Worm (Caenorhabditis elegans): Measurements from ENCODE around the gene cid-1.

Gene cid-1

ce11 chrIII:5162820-5163631 is 10.7 kb upstream of the cid-1 start, which contains the start of gene gars-1 (continued):
- TF ChIP-seq lim-7 (GFP tag; IDR thresholded peaks at IDR 0.05) (no peak), lir-3 (tag; optimal IDR thresholded peaks at IDR 0.05) (no peak), mxl-2 (GFP tag; conservative IDR thresholded peaks at IDR 0.05) (no peak), rbr-2 (tag; optimal IDR thresholded peaks at IDR 0.05) (no peak), ZK546.5 (tag; optimal IDR thresholded peaks at IDR 0.05) (no peak), nhr-6 (tag; optimal IDR thresholded peaks at IDR 0.05) (peak; percentile 17), lsy-2 (tag; optimal IDR thresholded peaks at IDR 0.05) (peak in 1 of 2 experiments; percentile 2), ceh-28 (tag; optimal IDR thresholded peaks at IDR 0.05) (no peak), Y5F2A.4 (GFP tag; optimal IDR thresholded peaks at IDR 0.05) (no peak), lin-13 (GFP tag; optimal IDR thresholded peaks at IDR 0.05) (no peak), nhr-237 (tag; optimal IDR thresholded peaks at IDR 0.05) (no peak), tra-1 (GFP tag; IDR thresholded peaks at IDR 0.05) (no peak), ama-1 (optimal IDR thresholded peaks at IDR 0.05) (no peak), unc-39 (tag; optimal IDR thresholded peaks at IDR 0.05) (no peak), cey-2 (tag; optimal IDR thresholded peaks at IDR 0.05; ENCODE audit: borderline replicate concordance, insufficient read depth) (no peak), hlh-30 (tag; optimal IDR thresholded peaks at IDR 0.05; ENCODE audit: insufficient read depth) (no peak), F44E2.7 (GFP tag; IDR thresholded peaks at IDR 0.05) (no peak), hif-1 (tag; optimal IDR thresholded peaks at IDR 0.05) (no peak), spr-1 (tag; optimal IDR thresholded peaks at IDR 0.05) (no peak), dmd-8 (GFP tag; IDR thresholded peaks at IDR 0.05) (no peak), R02D3.7 (tag; optimal IDR thresholded peaks at IDR 0.05) (no peak), nhr-28 (tag; optimal IDR thresholded peaks at IDR 0.05) (no peak), mes-2 (tag; optimal IDR thresholded peaks at IDR 0.05; ENCODE audit: poor library complexity, severe bottlenecking) (peak; percentile 8)

ce11 chrIII:5165211-5165610 is 8.5 kb upstream of the cid-1 start, which contains the start of gene T10F2.2:
T10F2.2 (minus strand) TSS chrIII:5165311.
- TF ChIP-seq lin-1 (GFP tag; IDR thresholded peaks at IDR 0.05) (no peak), dmd-9 (GFP tag; IDR thresholded peaks at IDR 0.05) (no peak), rbr-2 (tag; optimal IDR thresholded peaks at IDR 0.05) (no peak), nhr-76 (tag; optimal IDR thresholded peaks at IDR 0.05) (no peak), lin-13 (GFP tag; optimal IDR thresholded peaks at IDR 0.05) (no peak), zip-11 (GFP tag; IDR thresholded peaks at IDR 0.05) (no peak), unc-39 (tag; optimal IDR thresholded peaks at IDR 0.05) (no peak), lin-38 (GFP tag; IDR thresholded peaks at IDR 0.05) (no peak), F26F4.8 (GFP tag; conservative IDR thresholded peaks at IDR 0.05) (no peak), F10B5.3 (tag; optimal IDR thresholded peaks at IDR 0.05) (no peak), nhr-6 (tag; optimal IDR thresholded peaks at IDR 0.05) (no peak), dmd-6 (GFP tag; IDR thresholded peaks at IDR 0.05) (no peak), ama-1 (optimal IDR thresholded peaks at IDR 0.05) (no peak), nhr-10 (tag; optimal IDR thresholded peaks at IDR 0.05) (no peak), ceh-28 (tag; optimal IDR thresholded peaks at IDR 0.05) (no peak)

- TF ChIP-seq egl-43 (GFP tag; IDR thresholded peaks at IDR 0.05) (no peak), dpl-1 (GFP tag; optimal IDR thresholded peaks at IDR 0.05) (no peak), lsy-2 (tag; optimal IDR thresholded peaks at IDR 0.05) (no peak), nhr-111 (GFP tag; optimal IDR thresholded peaks at IDR 0.05) (no peak), T20F7.1 (GFP tag; optimal IDR thresholded peaks at IDR 0.05) (no peak), F49E8.2 (tag; optimal IDR thresholded peaks at IDR 0.05; ENCODE audit: borderline replicate concordance) (no peak), hlh-11 (tag; optimal IDR thresholded peaks at IDR 0.05) (peak; percentile 19), hlh-30 (tag; optimal IDR thresholded peaks at IDR 0.05; ENCODE audit: insufficient read depth) (peak; percentile 60), nhr-77 (tag; optimal IDR thresholded peaks at IDR 0.05) (peak; percentile 16), F10B5.3 (tag; optimal IDR thresholded peaks at IDR 0.05) (no peak), nhr-41 (GFP tag; IDR thresholded peaks at IDR 0.05) (no peak), fkh-10 (GFP tag; optimal IDR thresholded peaks at IDR 0.05) (no peak), nhr-28 (tag; optimal IDR thresholded peaks at IDR 0.05) (peak; percentile 29), lim-7 (GFP tag; IDR thresholded peaks at IDR 0.05) (no peak), ztf-11 (tag; optimal IDR thresholded peaks at IDR 0.05) (no peak), spr-3 (GFP tag; optimal IDR thresholded peaks at IDR 0.05) (no peak), dmd-8 (GFP tag; IDR thresholded peaks at IDR 0.05) (no peak), aly-2 (tag; optimal IDR thresholded peaks at IDR 0.05) (no peak), F37D6.2 (tag; optimal IDR thresholded peaks at IDR 0.05) (no peak), D1046.2 (GFP tag; IDR thresholded peaks at IDR 0.05) (no peak), unc-130 (GFP tag; optimal IDR thresholded peaks at IDR 0.05) (no peak)
Measured at ce11 chrIII:5165745-5166144, 8.0 kb upstream of the cid-1 start.
